Worm (Caenorhabditis elegans) whole organism, midembryonic: ENCODE data around the gene tag-131.

ENCODE experiments used
- T22C8.4 ChIP-seq: fragments of 200-800 bp; sonication (Bioruptor generic); IDR thresholded peaks from 2 replicates; pipeline ENCODE4 v1.3.6; 2022; ENCODE audit warnings: missing genetic modification characterization, missing compliant biosample characterization
- klf-2 ChIP-seq: fragments of 200-800 bp; sonication (Bioruptor generic); conservative IDR thresholded peaks from 2 replicates; pipeline ENCODE4 v1.3.6; 2022; ENCODE audit warnings: missing genetic modification reagents, missing genetic modification characterization, missing compliant biosample characterization
- med-1 ChIP-seq: sonication (generic microtip); optimal IDR thresholded peaks from 2 replicates; lab custom pipeline; 2017; ENCODE audit warnings: missing genetic modification characterization, mild to moderate bottlenecking, missing compliant biosample characterization, antibody characterized with exemption, missing genetic modification reagents; ENCODE audit not compliant: insufficient read depth
- ref-1 ChIP-seq: fragments of 200-800 bp; sonication (Bioruptor generic); conservative IDR thresholded peaks from 2 replicates; pipeline ENCODE4 v1.3.6; 2022; ENCODE audit warnings: missing genetic modification reagents, missing genetic modification characterization, missing compliant biosample characterization
- tab-1 ChIP-seq: fragments of 200-800 bp; sonication (Bioruptor generic); IDR thresholded peaks from 2 replicates; pipeline ENCODE4 v1.3.6; 2022; ENCODE audit warnings: missing genetic modification characterization, missing compliant biosample characterization
- ztf-23 ChIP-seq: fragments of 200-800 bp; sonication (Bioruptor generic); IDR thresholded peaks from 2 replicates; pipeline ENCODE4 v1.3.6; 2022; ENCODE audit warnings: missing genetic modification reagents, missing genetic modification characterization, missing compliant biosample characterization
- ztf-29 ChIP-seq: fragments of 200-800 bp; sonication (Bioruptor generic); IDR thresholded peaks from 2 replicates; pipeline ENCODE4 v1.3.6; 2022; ENCODE audit warnings: missing genetic modification reagents, missing genetic modification characterization, missing compliant biosample characterization

DNA sequence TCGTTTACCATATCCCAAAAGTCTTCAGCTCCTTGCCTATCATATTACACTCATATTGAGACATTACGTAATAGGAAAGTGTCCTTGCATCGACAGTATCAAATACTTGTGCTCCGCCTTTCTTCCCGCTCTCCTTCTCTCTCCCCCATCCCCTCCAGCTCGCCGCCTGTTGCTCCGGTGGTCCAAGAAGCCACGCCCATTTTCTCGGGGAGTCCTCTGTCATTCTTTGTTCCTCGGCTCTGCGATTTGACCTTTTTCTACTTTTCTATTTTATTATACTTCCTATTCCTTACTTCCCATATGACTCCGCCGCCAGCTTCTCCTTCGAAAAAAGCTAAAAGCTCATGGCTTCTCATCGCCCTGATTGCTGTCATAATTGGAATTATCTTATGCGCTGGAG, 38.9 kb downstream of the tag-131 start, which contains the start of gene mnp-1:
- TF ChIP-seq med-1 (no peak), ref-1 (no peak), ztf-23 (GFP tag; lab: Robert Waterston, UW) (no peak), ztf-29 (no peak), klf-2 (GFP tag; lab: Robert Waterston, UW) (no peak), T22C8.4 (no peak), tab-1 (GFP tag; lab: Robert Waterston, UW) (no peak)
